Fruit fly (Drosophila melanogaster): ENCODE results near the gene CG12299.
A peak's percentile ranks its signal among the peaks of the same experiment; 100 is the strongest.

CG12299 gene

DNA sequence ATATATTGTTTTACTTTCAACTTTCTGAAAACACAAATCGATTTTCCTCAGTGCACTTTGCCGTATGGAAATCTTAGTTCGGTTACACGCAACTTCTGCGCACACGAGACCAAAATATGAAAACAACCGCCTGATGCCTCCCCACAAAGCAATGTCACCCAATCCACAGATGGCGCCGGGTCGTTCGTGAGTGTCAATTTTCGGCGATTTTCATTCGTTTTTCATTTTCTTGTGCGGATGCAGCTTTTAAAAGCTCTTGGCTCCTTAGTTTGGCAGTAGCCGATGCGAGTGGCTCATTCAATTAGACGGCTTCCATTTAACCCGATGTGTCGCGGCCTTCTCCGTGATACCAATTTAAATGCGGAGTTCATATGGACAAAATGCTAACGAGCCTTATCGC, 13.2 kb upstream of the CG12299 start, which contains the start of gene CG6431:
CG6431 (plus strand) TSS at position 301 of the 400 bp plus-strand sequence.
- TF ChIP-seq Eip93F (GFP tag; optimal IDR thresholded peaks at IDR 0.05) (no peak), fkh (GFP tag; optimal IDR thresholded peaks at IDR 0.05) (no peak), vri (GFP tag; optimal IDR thresholded peaks at IDR 0.05) (no peak), Blimp-1 (GFP tag; optimal IDR thresholded peaks at IDR 0.05) (no peak), net (GFP tag; optimal IDR thresholded peaks at IDR 0.05) (no peak), CG9139 (GFP tag; optimal IDR thresholded peaks at IDR 0.05) (no peak), CG8319 (GFP tag; optimal IDR thresholded peaks at IDR 0.05) (no peak), Hr4 (GFP tag; optimal IDR thresholded peaks at IDR 0.05) (no peak), Eip75B (GFP tag; optimal IDR thresholded peaks at IDR 0.05) (no peak), achi (GFP tag; optimal IDR thresholded peaks at IDR 0.05) (no peak), Ets21C (GFP tag; optimal IDR thresholded peaks at IDR 0.05) (no peak), Hr39 (GFP tag; optimal IDR thresholded peaks at IDR 0.05) (no peak), CG11762 (GFP tag; optimal IDR thresholded peaks at IDR 0.05; ENCODE audit: insufficient read depth) (no peak), dsx (GFP tag; optimal IDR thresholded peaks at IDR 0.05; ENCODE audit: poor library complexity, severe bottlenecking) (no peak), cyc (GFP tag; optimal IDR thresholded peaks at IDR 0.05) (no peak), lz (GFP tag; optimal IDR thresholded peaks at IDR 0.05) (no peak), CG10669 (GFP tag; optimal IDR thresholded peaks at IDR 0.05) (no peak)

DNA sequence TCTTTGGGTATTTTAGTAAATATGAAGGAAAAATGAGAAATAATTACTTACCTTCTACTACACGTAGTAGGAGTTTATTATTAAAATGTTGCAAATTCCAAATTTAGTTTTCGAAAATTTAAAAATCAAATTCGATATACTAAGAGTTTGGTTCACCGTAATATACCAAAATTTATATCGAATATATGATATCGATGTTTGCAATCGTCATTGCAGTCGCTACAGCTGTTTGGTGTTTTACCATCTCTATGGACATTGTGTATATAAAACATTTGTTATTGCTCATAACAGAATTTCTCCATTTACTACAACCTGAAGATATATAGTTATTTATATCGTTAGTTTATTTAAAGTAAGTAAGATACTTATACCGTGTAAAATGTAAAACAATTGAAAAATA, 8.4 kb upstream of the CG12299 start, which contains the start of gene CG6443:
CG6443 (plus strand) TSS at position 228 of the 400 bp plus-strand sequence.
- TF ChIP-seq net (GFP tag; optimal IDR thresholded peaks at IDR 0.05) (no peak), OdsH (GFP tag; optimal IDR thresholded peaks at IDR 0.05) (no peak), Hr39 (GFP tag; optimal IDR thresholded peaks at IDR 0.05) (no peak), Met (GFP tag; optimal IDR thresholded peaks at IDR 0.05) (no peak), CG16779 (tag; optimal IDR thresholded peaks at IDR 0.05) (no peak), CG15336 (GFP tag; IDR thresholded peaks at IDR 0.05) (no peak), CG8119 (GFP tag; IDR thresholded peaks at IDR 0.05) (no peak), acj6 (GFP tag; optimal IDR thresholded peaks at IDR 0.05) (no peak), Gug (GFP tag; IDR thresholded peaks at IDR 0.05) (no peak), eg (GFP tag; IDR thresholded peaks at IDR 0.05) (no peak), CG7368 (GFP tag; optimal IDR thresholded peaks at IDR 0.05) (no peak), Hr38 (GFP tag; optimal IDR thresholded peaks at IDR 0.05) (no peak)

DNA sequence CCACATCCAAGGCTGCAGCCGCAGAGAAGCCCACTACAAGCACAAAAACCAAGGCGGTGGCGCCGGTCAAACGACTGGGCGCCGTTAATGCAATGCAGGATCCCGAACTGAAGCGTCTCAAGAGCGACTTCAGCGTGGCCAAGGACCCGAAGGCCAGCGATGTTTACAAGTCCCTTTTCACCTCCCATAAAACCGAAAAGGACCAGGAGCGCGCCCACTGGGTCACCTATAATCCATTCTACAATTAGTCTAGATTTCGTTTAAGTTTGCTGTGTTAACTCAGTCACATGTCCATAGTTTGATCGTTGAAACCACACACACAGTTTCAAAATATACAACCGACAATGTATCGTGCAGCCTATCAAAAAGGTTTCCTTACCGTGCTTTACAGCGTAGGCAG, 7.2 kb upstream of the CG12299 start, which contains the start of gene CG17118:
CG17118 (plus strand) TSS at position 301 of the 400 bp plus-strand sequence.
- TF ChIP-seq CG3919 (GFP tag; optimal IDR thresholded peaks at IDR 0.05) = no peak
- no peak for TF ChIP-seq salr (GFP tag; optimal IDR thresholded peaks at IDR 0.05)
- TF ChIP-seq Eip78C (GFP tag) = no peak
- TF ChIP-seq Hr38 (GFP tag; optimal IDR thresholded peaks at IDR 0.05) = no peak
- TF ChIP-seq pdm3 (GFP tag; optimal IDR thresholded peaks at IDR 0.05) = no peak
- no peak for TF ChIP-seq CG16779 (tag; optimal IDR thresholded peaks at IDR 0.05)
- no peak for TF ChIP-seq Sox102F (GFP tag; optimal IDR thresholded peaks at IDR 0.05)
- no peak for TF ChIP-seq Hr4 (GFP tag; optimal IDR thresholded peaks at IDR 0.05)
- TF ChIP-seq Blimp-1 (GFP tag; optimal IDR thresholded peaks at IDR 0.05) = no peak
- TF ChIP-seq dsx (GFP tag; optimal IDR thresholded peaks at IDR 0.05; ENCODE audit: poor library complexity, severe bottlenecking) = no peak

DNA sequence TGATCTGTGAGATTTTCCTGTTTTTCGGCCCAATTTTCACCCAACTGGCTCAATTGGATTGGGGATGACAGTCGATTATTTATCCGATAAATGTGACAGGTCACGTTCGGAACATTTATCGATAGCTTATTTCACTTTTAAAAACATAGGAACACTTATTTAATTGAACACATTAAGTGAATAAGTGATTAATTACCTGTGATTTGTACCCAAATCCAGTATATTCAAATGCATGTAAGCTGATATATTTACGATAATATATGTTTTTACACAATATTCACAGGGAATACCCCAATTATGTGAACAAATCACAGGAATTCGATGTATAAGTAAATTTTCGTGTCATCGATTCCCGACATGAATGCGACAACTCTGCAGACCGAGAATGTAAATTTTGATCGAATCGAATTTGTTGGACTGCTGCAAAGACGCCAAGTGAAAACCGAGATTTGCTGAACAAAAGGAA, 4.8 kb upstream of the CG12299 start, which contains the start of the genes EMC3 and Dpy-30L1:
EMC3 (minus strand) TSS at position 81 of the 466 bp plus-strand sequence.
Dpy-30L1 (plus strand) TSS at position 311 of the 466 bp plus-strand sequence.
- TF ChIP-seq CG6163 (GFP tag; IDR thresholded peaks at IDR 0.05) (peak; percentile 17; the same call in 1 of the 3 replicates), pdm3 (GFP tag; optimal IDR thresholded peaks at IDR 0.05) (no peak), Eip75B (GFP tag; optimal IDR thresholded peaks at IDR 0.05) (peak; percentile 47), CG7368 (GFP tag; optimal IDR thresholded peaks at IDR 0.05) (no peak), CG6792 (GFP tag; optimal IDR thresholded peaks at IDR 0.05) (no peak), Met (GFP tag; optimal IDR thresholded peaks at IDR 0.05) (no peak), net (GFP tag; optimal IDR thresholded peaks at IDR 0.05) (no peak), CG3032 (tag; optimal IDR thresholded peaks at IDR 0.05) (peak; percentile 58), CG32006 (GFP tag; optimal IDR thresholded peaks at IDR 0.05) (no peak), CG11762 (GFP tag; optimal IDR thresholded peaks at IDR 0.05; ENCODE audit: insufficient read depth) (peak; percentile 19), vri (GFP tag; optimal IDR thresholded peaks at IDR 0.05) (no peak), CG10631 (GFP tag; optimal IDR thresholded peaks at IDR 0.05) (no peak), Smox (GFP tag; optimal IDR thresholded peaks at IDR 0.05) (peak; percentile 35), CG1621 (tag; optimal IDR thresholded peaks at IDR 0.05) (no peak), CG6808 (GFP tag; optimal IDR thresholded peaks at IDR 0.05) (no peak), Ets21C (GFP tag; optimal IDR thresholded peaks at IDR 0.05) (peak; percentile 46), ss (GFP tag; optimal IDR thresholded peaks at IDR 0.05) (no peak), dsx (GFP tag; optimal IDR thresholded peaks at IDR 0.05; ENCODE audit: poor library complexity, severe bottlenecking) (no peak), dac (GFP tag; optimal IDR thresholded peaks at IDR 0.05) (no peak), Blimp-1 (GFP tag; optimal IDR thresholded peaks at IDR 0.05) (no peak), svp (GFP tag) (no peak), cyc (GFP tag; optimal IDR thresholded peaks at IDR 0.05) (peak; percentile 43), Sox14 (GFP tag; optimal IDR thresholded peaks at IDR 0.05) (peak; percentile 35), esn (GFP tag; optimal IDR thresholded peaks at IDR 0.05) (peak; percentile 66)
